ENCODE assay signal across 5 worm cellular contexts in the genomic region with DNA sequence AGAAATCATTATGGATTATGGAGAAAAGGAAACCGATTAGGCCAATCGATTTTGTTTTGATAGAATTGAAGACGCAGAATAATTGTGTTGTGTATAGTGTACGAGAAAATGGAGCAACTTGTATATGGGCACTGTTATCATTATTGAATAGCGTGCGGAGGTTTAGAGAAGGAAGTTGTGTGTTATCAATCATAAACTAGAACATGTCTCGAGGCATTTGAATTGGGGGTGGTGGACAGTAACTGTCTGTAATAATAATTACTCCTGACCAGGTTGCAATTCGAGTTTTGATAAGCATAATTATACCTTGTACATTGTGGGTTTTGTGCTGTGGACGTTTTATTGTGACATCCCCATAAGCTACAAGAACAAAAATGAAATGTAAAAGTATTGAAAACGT.
TF ChIP-seq lines count a peak whose summit lies in the region.

A gene (minus strand): TSS at position 149 of the 400 bp plus-strand sequence.

TF ChIP-seq in whole organism, L1 larva, 84 proteins besides CTCF, POLR2A, EP300 and RAD21 (continues in another document):
- TF ChIP-seq elt-2 (tag; optimal IDR thresholded peaks at IDR 0.05; lab: Kevin White, UChicago) (peak; percentile 76), ceh-63 (GFP tag; optimal IDR thresholded peaks at IDR 0.05; lab: Kevin White, UChicago) (no peak), egl-27 (tag; optimal IDR thresholded peaks at IDR 0.05; lab: Kevin White, UChicago) (no peak), C16A3.4 (tag; optimal IDR thresholded peaks at IDR 0.05; lab: Kevin White, UChicago) (no peak), aha-1 (tag; optimal IDR thresholded peaks at IDR 0.05; lab: Kevin White, UChicago) (no peak), nhr-12 (tag; optimal IDR thresholded peaks at IDR 0.05; lab: Kevin White, UChicago) (no peak), F16B12.6 (tag; optimal IDR thresholded peaks at IDR 0.05; lab: Kevin White, UChicago) (no peak), nhr-84 (tag; optimal IDR thresholded peaks at IDR 0.05; lab: Kevin White, UChicago) (no peak), unc-62 (GFP tag; optimal IDR thresholded peaks at IDR 0.05; lab: Kevin White, UChicago) (no peak), grh-1 (GFP tag; IDR thresholded peaks at IDR 0.05; lab: Robert Waterston, UW) (no peak), nhr-90 (tag; optimal IDR thresholded peaks at IDR 0.05; lab: Kevin White, UChicago; ENCODE audit: poor library complexity) (no peak), nhr-19 (GFP tag; conservative IDR thresholded peaks at IDR 0.05; lab: Robert Waterston, UW) (no peak), nhr-20 (tag; optimal IDR thresholded peaks at IDR 0.05; lab: Kevin White, UChicago) (peak; percentile 28), C34B4.2 (tag; optimal IDR thresholded peaks at IDR 0.05; lab: Kevin White, UChicago) (no peak), Y116A8C.19 (tag; optimal IDR thresholded peaks at IDR 0.05; lab: Kevin White, UChicago; ENCODE audit: borderline replicate concordance) (no peak), pqm-1 (tag; optimal IDR thresholded peaks at IDR 0.05; lab: Kevin White, UChicago) (no peak)

TF ChIP-seq in whole organism, L2 larva, 48 proteins besides CTCF, POLR2A, EP300 and RAD21:
- TF ChIP-seq sma-9 (GFP tag; optimal IDR thresholded peaks at IDR 0.05; lab: Kevin White, UChicago), result peak; percentile 38
- no peak for TF ChIP-seq sma-9 (tag; optimal IDR thresholded peaks at IDR 0.05; lab: Kevin White, UChicago)
- TF ChIP-seq alr-1 (tag; optimal IDR thresholded peaks at IDR 0.05; lab: Kevin White, UChicago), result no peak
- no peak for TF ChIP-seq Y55F3AM.14 (GFP tag; optimal IDR thresholded peaks at IDR 0.05; lab: Kevin White, UChicago)
- TF ChIP-seq fos-1 (tag; optimal IDR thresholded peaks at IDR 0.05; lab: Kevin White, UChicago), result peak; percentile 46
- TF ChIP-seq nhr-129 (tag; optimal IDR thresholded peaks at IDR 0.05; lab: Kevin White, UChicago), result no peak
- no peak for TF ChIP-seq mab-5 (tag; optimal IDR thresholded peaks at IDR 0.05; lab: Kevin White, UChicago)
- TF ChIP-seq dmd-4 (tag; optimal IDR thresholded peaks at IDR 0.05; lab: Kevin White, UChicago), result no peak
- TF ChIP-seq peb-1 (tag; optimal IDR thresholded peaks at IDR 0.05; lab: Kevin White, UChicago), result no peak
- TF ChIP-seq R02D3.7 (tag; optimal IDR thresholded peaks at IDR 0.05; lab: Kevin White, UChicago), result no peak
- TF ChIP-seq nhr-77 (tag; optimal IDR thresholded peaks at IDR 0.05; lab: Kevin White, UChicago), result no peak

TF ChIP-seq in whole organism, L3 larva, 47 proteins besides CTCF, POLR2A, EP300 and RAD21:
- TF ChIP-seq elt-2 (tag; optimal IDR thresholded peaks at IDR 0.05; lab: Kevin White, UChicago) (peak; percentile 85), pha-4 (tag; optimal IDR thresholded peaks at IDR 0.05; lab: Kevin White, UChicago) (peak; percentile 34), jun-1 (tag; optimal IDR thresholded peaks at IDR 0.05; lab: Kevin White, UChicago) (peak; percentile 34), pqm-1 (tag; optimal IDR thresholded peaks at IDR 0.05; lab: Kevin White, UChicago) (peak; percentile 91), egl-5 (tag; optimal IDR thresholded peaks at IDR 0.05; lab: Kevin White, UChicago) (no peak), nhr-43 (tag; optimal IDR thresholded peaks at IDR 0.05; lab: Kevin White, UChicago; ENCODE audit: poor library complexity, severe bottlenecking) (no peak), sea-2 (GFP tag; optimal IDR thresholded peaks at IDR 0.05; lab: Kevin White, UChicago) (no peak)

TF ChIP-seq in whole organism, L4 larva, 104 proteins besides CTCF, POLR2A, EP300 and RAD21 (continues in another document):
- TF ChIP-seq nhr-111 (GFP tag; optimal IDR thresholded peaks at IDR 0.05; lab: Kevin White, UChicago) (no peak), ZK337.2 (GFP tag; IDR thresholded peaks at IDR 0.05; lab: Robert Waterston, UW) (no peak), pqm-1 (tag; optimal IDR thresholded peaks at IDR 0.05; lab: Kevin White, UChicago) (peak; percentile 74), mxl-2 (GFP tag; conservative IDR thresholded peaks at IDR 0.05; lab: Robert Waterston, UW) (no peak), zfp-2 (tag; optimal IDR thresholded peaks at IDR 0.05; lab: Kevin White, UChicago) (no peak), unc-130 (GFP tag; optimal IDR thresholded peaks at IDR 0.05; lab: Kevin White, UChicago) (no peak), fkh-10 (GFP tag; optimal IDR thresholded peaks at IDR 0.05; lab: Kevin White, UChicago) (no peak), duxl-1 (tag; optimal IDR thresholded peaks at IDR 0.05; lab: Kevin White, UChicago; ENCODE audit: poor library complexity) (no peak), dmd-8 (GFP tag; IDR thresholded peaks at IDR 0.05; lab: Robert Waterston, UW) (no peak), lsy-2 (tag; optimal IDR thresholded peaks at IDR 0.05; lab: Kevin White, UChicago) (no peak), ceh-44 (GFP tag; IDR thresholded peaks at IDR 0.05; lab: Robert Waterston, UW) (no peak), nhr-28 (tag; optimal IDR thresholded peaks at IDR 0.05; lab: Kevin White, UChicago) (peak; percentile 85), Y48G9A.11 (GFP tag; IDR thresholded peaks at IDR 0.05; lab: Robert Waterston, UW) (no peak), unc-39 (tag; optimal IDR thresholded peaks at IDR 0.05; lab: Kevin White, UChicago) (no peak), hlh-11 (tag; optimal IDR thresholded peaks at IDR 0.05; lab: Kevin White, UChicago) (peak; percentile 66), hlh-30 (tag; optimal IDR thresholded peaks at IDR 0.05; lab: Kevin White, UChicago; ENCODE audit: insufficient read depth) (no peak), zip-11 (GFP tag; IDR thresholded peaks at IDR 0.05; lab: Robert Waterston, UW) (no peak), Y75B8A.6 (GFP tag; IDR thresholded peaks at IDR 0.05; lab: Robert Waterston, UW) (no peak), dpl-1 (GFP tag; optimal IDR thresholded peaks at IDR 0.05; lab: Kevin White, UChicago) (no peak), hif-1 (tag; optimal IDR thresholded peaks at IDR 0.05; lab: Kevin White, UChicago) (no peak), dmd-6 (GFP tag; IDR thresholded peaks at IDR 0.05; lab: Robert Waterston, UW) (peak; percentile 58), cey-2 (tag; optimal IDR thresholded peaks at IDR 0.05; lab: Kevin White, UChicago; ENCODE audit: borderline replicate concordance, insufficient read depth) (no peak), hmg-1.1 (GFP tag; IDR thresholded peaks at IDR 0.05; lab: Robert Waterston, UW) (no peak), lin-1 (GFP tag; IDR thresholded peaks at IDR 0.05; lab: Robert Waterston, UW) (no peak), php-3 (GFP tag; IDR thresholded peaks at IDR 0.05; lab: Robert Waterston, UW) (peak; percentile 68), Y5F2A.4 (GFP tag; optimal IDR thresholded peaks at IDR 0.05; lab: Kevin White, UChicago) (no peak), daf-16 (GFP tag; optimal IDR thresholded peaks at IDR 0.05; lab: Kevin White, UChicago) (no peak), daf-16 (tag; optimal IDR thresholded peaks at IDR 0.05; lab: Kevin White, UChicago) (peak; percentile 91), lin-39 (tag; optimal IDR thresholded peaks at IDR 0.05; lab: Kevin White, UChicago) (no peak), dmd-9 (GFP tag; IDR thresholded peaks at IDR 0.05; lab: Robert Waterston, UW) (no peak)

TF ChIP-seq in whole organism, young adult, 124 proteins besides CTCF, POLR2A, EP300 and RAD21:
- peak; percentile 67 for TF ChIP-seq nhr-80 (tag; optimal IDR thresholded peaks at IDR 0.05; lab: Kevin White, UChicago)
- TF ChIP-seq lin-26 (GFP tag; IDR thresholded peaks at IDR 0.05; lab: Robert Waterston, UW), result no peak
- TF ChIP-seq rec-8 (tag; optimal IDR thresholded peaks at IDR 0.05; lab: Kevin White, UChicago), result no peak
- TF ChIP-seq Y95B8A.8 (GFP tag; IDR thresholded peaks at IDR 0.05; lab: Robert Waterston, UW), result no peak
- TF ChIP-seq D2030.7 (GFP tag; IDR thresholded peaks at IDR 0.05; lab: Robert Waterston, UW), result no peak
TF ChIP-seq in whole organism, young adult: peak in this region for 1.
